Fruit fly (Drosophila melanogaster): ENCODE data around the gene NSD.
A peak's percentile ranks its signal among the peaks of the same experiment; 100 is the strongest.

The NSD gene

dm6 chr3R:27928140-27928539 is 9.5 kb downstream of the NSD start, which contains the start of gene nenya:
Gene nenya (minus strand): TSS chr3R:27928174.
- TF ChIP-seq Mio (GFP tag; optimal IDR thresholded peaks at IDR 0.05) (no peak), CrebA (GFP tag; optimal IDR thresholded peaks at IDR 0.05; ENCODE audit: borderline replicate concordance) (no peak), CG32264 (GFP tag; optimal IDR thresholded peaks at IDR 0.05) (no peak), ey (GFP tag; optimal IDR thresholded peaks at IDR 0.05) (no peak)

- TF ChIP-seq sage (GFP tag; optimal IDR thresholded peaks at IDR 0.05) (no peak), Rel (GFP tag; optimal IDR thresholded peaks at IDR 0.05) (no peak), Rel (tag; optimal IDR thresholded peaks at IDR 0.05) (peak; percentile 24), brk (GFP tag; optimal IDR thresholded peaks at IDR 0.05) (no peak), sv (GFP tag; optimal IDR thresholded peaks at IDR 0.05) (no peak), Vsx2 (GFP tag; optimal IDR thresholded peaks at IDR 0.05; ENCODE audit: partially characterized antibody) (no peak), h (GFP tag; optimal IDR thresholded peaks at IDR 0.05) (peak; percentile 74), HLH106 (tag; optimal IDR thresholded peaks at IDR 0.05) (no peak), tai (GFP tag; optimal IDR thresholded peaks at IDR 0.05) (no peak), dmrt93B (GFP tag; optimal IDR thresholded peaks at IDR 0.05) (no peak), Dfd (GFP tag; optimal IDR thresholded peaks at IDR 0.05) (no peak), jim (GFP tag; optimal IDR thresholded peaks at IDR 0.05) (no peak), OdsH (GFP tag; optimal IDR thresholded peaks at IDR 0.05) (no peak), fru (GFP tag; optimal IDR thresholded peaks at IDR 0.05) (no peak)
Observed at dm6 chr3R:27926738-27927215, 10.9 kb downstream of the NSD start.

- TF ChIP-seq foxo (GFP tag; optimal IDR thresholded peaks at IDR 0.05) (peak in 1 of 2 experiments; percentile 27), Hnf4 (GFP tag; optimal IDR thresholded peaks at IDR 0.05) (no peak), Mio (GFP tag; optimal IDR thresholded peaks at IDR 0.05) (no peak), psq (GFP tag; optimal IDR thresholded peaks at IDR 0.05) (peak; percentile 7), Dfd (GFP tag; optimal IDR thresholded peaks at IDR 0.05) (no peak), brk (GFP tag; optimal IDR thresholded peaks at IDR 0.05) (no peak), HLH106 (tag; optimal IDR thresholded peaks at IDR 0.05) (peak; percentile 10), Dif (GFP tag; optimal IDR thresholded peaks at IDR 0.05; ENCODE audit: partially characterized antibody) (no peak), br (GFP tag; optimal IDR thresholded peaks at IDR 0.05) (no peak), Vsx2 (GFP tag; optimal IDR thresholded peaks at IDR 0.05; ENCODE audit: partially characterized antibody) (no peak), Hr78 (GFP tag; optimal IDR thresholded peaks at IDR 0.05) (no peak), Myc (optimal IDR thresholded peaks at IDR 0.05) (no peak), sage (GFP tag; optimal IDR thresholded peaks at IDR 0.05) (no peak), Jra (GFP tag; optimal IDR thresholded peaks at IDR 0.05) (no peak), Hr83 (GFP tag; optimal IDR thresholded peaks at IDR 0.05; ENCODE audit: poor library complexity, severe bottlenecking) (no peak)
Observed at dm6 chr3R:27925971-27926533, 11.6 kb downstream of the NSD start.

- TF ChIP-seq foxo (GFP tag; optimal IDR thresholded peaks at IDR 0.05), result no peak
- peak; percentile 42 for TF ChIP-seq OdsH (GFP tag; optimal IDR thresholded peaks at IDR 0.05)
- no peak for TF ChIP-seq N (GFP tag; optimal IDR thresholded peaks at IDR 0.05)
- TF ChIP-seq Hnf4 (GFP tag; optimal IDR thresholded peaks at IDR 0.05), result peak; percentile 6
- TF ChIP-seq dmrt93B (GFP tag; optimal IDR thresholded peaks at IDR 0.05), result no peak
- no peak for TF ChIP-seq ey (GFP tag; optimal IDR thresholded peaks at IDR 0.05)
- TF ChIP-seq tai (GFP tag; optimal IDR thresholded peaks at IDR 0.05), result no peak
- TF ChIP-seq GATAd (GFP tag; optimal IDR thresholded peaks at IDR 0.05), result peak; percentile 40
- TF ChIP-seq Sp1 (GFP tag; optimal IDR thresholded peaks at IDR 0.05), result peak; percentile 48
- TF ChIP-seq Dfd (GFP tag; optimal IDR thresholded peaks at IDR 0.05), result no peak
- TF ChIP-seq Hr83 (GFP tag; optimal IDR thresholded peaks at IDR 0.05; ENCODE audit: poor library complexity, severe bottlenecking), result peak; percentile 38
- TF ChIP-seq Dif (GFP tag; optimal IDR thresholded peaks at IDR 0.05; ENCODE audit: partially characterized antibody), result peak; percentile 87
- TF ChIP-seq usp (GFP tag; optimal IDR thresholded peaks at IDR 0.05), result no peak
- TF ChIP-seq Abd-B (GFP tag; optimal IDR thresholded peaks at IDR 0.05), result no peak
- TF ChIP-seq br (GFP tag; optimal IDR thresholded peaks at IDR 0.05), result peak; percentile 30
- TF ChIP-seq h (GFP tag; optimal IDR thresholded peaks at IDR 0.05), result peak; percentile 79
- TF ChIP-seq sage (GFP tag; optimal IDR thresholded peaks at IDR 0.05), result peak; percentile 5
- no peak for TF ChIP-seq Vsx2 (GFP tag; optimal IDR thresholded peaks at IDR 0.05; ENCODE audit: partially characterized antibody)
- no peak for TF ChIP-seq sv (GFP tag; optimal IDR thresholded peaks at IDR 0.05)
- peak; percentile 35 to 80 for TF ChIP-seq dl (GFP tag; optimal IDR thresholded peaks at IDR 0.05; ENCODE audit: insufficient read depth in 1 of 2, partially characterized antibody in 2 of 2)
- no peak for TF ChIP-seq jim (GFP tag; optimal IDR thresholded peaks at IDR 0.05)
- no peak for TF ChIP-seq Myc (optimal IDR thresholded peaks at IDR 0.05)
- TF ChIP-seq CG9705 (GFP tag; optimal IDR thresholded peaks at IDR 0.05), result peak; percentile 2
- no peak for TF ChIP-seq CG32264 (GFP tag; optimal IDR thresholded peaks at IDR 0.05)
- TF ChIP-seq Hr78 (GFP tag; optimal IDR thresholded peaks at IDR 0.05), result no peak
- peak; percentile 4 for TF ChIP-seq HLH106 (tag; optimal IDR thresholded peaks at IDR 0.05)
- no peak for TF ChIP-seq Rel (GFP tag; optimal IDR thresholded peaks at IDR 0.05)
- TF ChIP-seq Rel (tag; optimal IDR thresholded peaks at IDR 0.05), result peak; percentile 63
- TF ChIP-seq dsf (GFP tag; optimal IDR thresholded peaks at IDR 0.05; ENCODE audit: borderline replicate concordance), result no peak
- no peak for TF ChIP-seq psq (GFP tag; optimal IDR thresholded peaks at IDR 0.05)
- TF ChIP-seq brk (GFP tag; optimal IDR thresholded peaks at IDR 0.05), result no peak
- TF ChIP-seq fru (GFP tag; optimal IDR thresholded peaks at IDR 0.05), result peak; percentile 22
- TF ChIP-seq lola (GFP tag; optimal IDR thresholded peaks at IDR 0.05), result no peak
- no peak for TF ChIP-seq Mio (GFP tag; optimal IDR thresholded peaks at IDR 0.05)
- TF ChIP-seq CrebA (GFP tag; optimal IDR thresholded peaks at IDR 0.05; ENCODE audit: borderline replicate concordance), result no peak
Observed at dm6 chr3R:27925000-27925970, 12.4 kb downstream of the NSD start, which contains the start of gene mino. Gene mino (plus strand): TSS chr3R:27925191.
